Worm (Caenorhabditis elegans) whole organism, early embryonic: Measurements from ENCODE around the gene flp-4.

Source experiments
- B0310.2 ChIP-seq: sonication (generic microtip); optimal IDR thresholded peaks from 2 replicates; lab custom pipeline; 2016; ENCODE audit warnings: mild to moderate bottlenecking, missing genetic modification characterization, missing compliant biosample characterization
- F13C5.2 ChIP-seq: sonication (generic microtip); optimal IDR thresholded peaks from 2 replicates; lab custom pipeline; 2017; ENCODE audit warnings: mild to moderate bottlenecking, missing genetic modification characterization, inconsistent platforms, missing compliant biosample characterization
- aly-1 ChIP-seq: sonication (generic microtip); optimal IDR thresholded peaks from 2 replicates; lab custom pipeline; 2016; ENCODE audit warnings: missing genetic modification characterization, missing compliant biosample characterization
- ama-1 ChIP-seq: fragments of 150-350 bp; optimal IDR thresholded peaks from 2 replicates; lab custom pipeline; 2014
- ceh-13 ChIP-seq: fragments of 200-800 bp; sonication (Bioruptor generic); optimal IDR thresholded peaks from 2 replicates; lab custom pipeline; 2018; ENCODE audit warnings: mild to moderate bottlenecking, missing genetic modification characterization, missing compliant biosample characterization
- ceh-36 ChIP-seq: sonication (generic microtip); optimal IDR thresholded peaks from 2 replicates; lab custom pipeline; 2016; ENCODE audit warnings: missing genetic modification characterization, inconsistent platforms, missing compliant biosample characterization
- ets-7 ChIP-seq: sonication (generic microtip); optimal IDR thresholded peaks from 2 replicates; lab custom pipeline; 2016; ENCODE audit warnings: missing genotype, missing genetic modification characterization, missing compliant biosample characterization
- flt-1 ChIP-seq: fragments of 200-800 bp; sonication (Bioruptor generic); IDR thresholded peaks from 2 replicates; pipeline ENCODE4 v1.3.6; 2022; ENCODE audit warnings: missing genetic modification characterization, missing compliant biosample characterization
- hmbx-1 ChIP-seq: sonication (generic microtip); optimal IDR thresholded peaks from 2 replicates; lab custom pipeline; 2016; ENCODE audit warnings: mild to moderate bottlenecking, missing genetic modification characterization, missing compliant biosample characterization
- hmg-4 ChIP-seq: fragments of 200-800 bp; sonication (Bioruptor generic); optimal IDR thresholded peaks from 2 replicates; lab custom pipeline; 2018; ENCODE audit warnings: mild to moderate bottlenecking, missing genetic modification characterization, missing compliant biosample characterization
- hnd-1 ChIP-seq: sonication (generic microtip); optimal IDR thresholded peaks from 2 replicates; lab custom pipeline; 2016; ENCODE audit warnings: missing genetic modification characterization, missing compliant biosample characterization
- pes-1 ChIP-seq: fragments of 200-800 bp; sonication (Bioruptor generic); IDR thresholded peaks from 2 replicates; pipeline ENCODE4 v1.3.6; 2022; ENCODE audit warnings: missing genetic modification reagents, missing genetic modification characterization, missing compliant biosample characterization
- scrt-1 ChIP-seq: fragments of 200-800 bp; sonication (Bioruptor generic); IDR thresholded peaks from 2 replicates; pipeline ENCODE4 v1.3.6; 2022; ENCODE audit warnings: missing genetic modification characterization, missing compliant biosample characterization
- sea-1 ChIP-seq: fragments of 200-800 bp; sonication (Bioruptor generic); conservative IDR thresholded peaks from 2 replicates; pipeline ENCODE4 v1.3.6; 2022; ENCODE audit warnings: missing genetic modification characterization, missing compliant biosample characterization
- tbx-11 ChIP-seq: fragments of 200-800 bp; sonication (Bioruptor generic); IDR thresholded peaks from 2 replicates; pipeline ENCODE4 v1.3.6; 2022; ENCODE audit warnings: missing genetic modification characterization, missing compliant biosample characterization
- tbx-37 ChIP-seq: fragments of 200-800 bp; sonication (Bioruptor generic); conservative IDR thresholded peaks from 2 replicates; pipeline ENCODE4 v1.3.6; 2022; ENCODE audit warnings: missing genetic modification reagents, missing genetic modification characterization, missing compliant biosample characterization
- tra-4 ChIP-seq: sonication (generic microtip); optimal IDR thresholded peaks from 2 replicates; lab custom pipeline; 2017; ENCODE audit warnings: missing genetic modification characterization, missing compliant biosample characterization

The flp-4 gene

ce11 chrII:10029044-10029443, 19.6 kb upstream of the flp-4 start:
- TF ChIP-seq scrt-1 (GFP tag; lab: Robert Waterston, UW) (no peak), tbx-37 (GFP tag; lab: Robert Waterston, UW) (no peak), ets-7 (tag; lab: Kevin White, UChicago) (no peak), pes-1 (GFP tag; lab: Robert Waterston, UW) (no peak), ceh-36 (tag; lab: Kevin White, UChicago) (no peak), ceh-13 (GFP tag; lab: Kevin White, UChicago) (no peak), B0310.2 (tag; lab: Kevin White, UChicago) (no peak), hmg-4 (GFP tag; lab: Kevin White, UChicago) (no peak), sea-1 (GFP tag; lab: Robert Waterston, UW) (no peak), aly-1 (no peak), flt-1 (no peak), F13C5.2 (tag; lab: Kevin White, UChicago) (no peak), hnd-1 (no peak), tbx-11 (GFP tag; lab: Robert Waterston, UW) (no peak), ama-1 (lab: Kevin White, UChicago) (no peak), hmbx-1 (tag; lab: Kevin White, UChicago) (no peak), tra-4 (tag; lab: Kevin White, UChicago) (no peak)

ce11 chrII:10029890-10030289, 18.8 kb upstream of the flp-4 start, which contains the start of gene ttc-36:
Gene ttc-36, plus strand, starts transcription at chrII:10030190.
- TF ChIP-seq pes-1 (GFP tag; lab: Robert Waterston, UW) (no peak), ceh-13 (GFP tag; lab: Kevin White, UChicago) (no peak), aly-1 (no peak), ceh-36 (tag; lab: Kevin White, UChicago) (no peak), tra-4 (tag; lab: Kevin White, UChicago) (no peak), ets-7 (tag; lab: Kevin White, UChicago) (no peak), tbx-11 (GFP tag; lab: Robert Waterston, UW) (no peak), B0310.2 (tag; lab: Kevin White, UChicago) (no peak), tbx-37 (GFP tag; lab: Robert Waterston, UW) (no peak), hmbx-1 (tag; lab: Kevin White, UChicago) (no peak), hmg-4 (GFP tag; lab: Kevin White, UChicago) (no peak), F13C5.2 (tag; lab: Kevin White, UChicago) (no peak), sea-1 (GFP tag; lab: Robert Waterston, UW) (no peak), ama-1 (lab: Kevin White, UChicago) (no peak), scrt-1 (GFP tag; lab: Robert Waterston, UW) (no peak), hnd-1 (no peak), flt-1 (no peak)

ce11 chrII:10033163-10033871, 15.4 kb upstream of the flp-4 start, which contains the start of gene mtcu-2:
Gene mtcu-2, minus strand, starts transcription at chrII:10033213.
- TF ChIP-seq flt-1 (peak; percentile 76), tbx-37 (GFP tag; lab: Robert Waterston, UW) (peak; percentile 85), tbx-11 (GFP tag; lab: Robert Waterston, UW) (peak; percentile 79), F13C5.2 (tag; lab: Kevin White, UChicago) (peak; percentile 39), scrt-1 (GFP tag; lab: Robert Waterston, UW) (peak; percentile 81), sea-1 (GFP tag; lab: Robert Waterston, UW) (peak; percentile 94), pes-1 (GFP tag; lab: Robert Waterston, UW) (peak; percentile 91)

- TF ChIP-seq scrt-1 (GFP tag; lab: Robert Waterston, UW) (peak; percentile 66; the same call in 1 of the 2 replicates), tbx-11 (GFP tag; lab: Robert Waterston, UW) (peak; percentile 77; the same call in 1 of the 2 replicates), sea-1 (GFP tag; lab: Robert Waterston, UW) (peak; percentile 63; the same call in 1 of the 2 replicates), pes-1 (GFP tag; lab: Robert Waterston, UW) (peak; percentile 81), tbx-37 (GFP tag; lab: Robert Waterston, UW) (peak; percentile 49; the same call in 1 of the 2 replicates)
These were observed 13.9 kb upstream of the flp-4 start for ce11 chrII:10034769-10035168.

- TF ChIP-seq ama-1 (lab: Kevin White, UChicago) (no peak), pes-1 (GFP tag; lab: Robert Waterston, UW) (no peak), tbx-37 (GFP tag; lab: Robert Waterston, UW) (no peak), tra-4 (tag; lab: Kevin White, UChicago) (no peak), hmg-4 (GFP tag; lab: Kevin White, UChicago) (no peak), hnd-1 (no peak), tbx-11 (GFP tag; lab: Robert Waterston, UW) (no peak), aly-1 (no peak), B0310.2 (tag; lab: Kevin White, UChicago) (no peak), flt-1 (no peak), scrt-1 (GFP tag; lab: Robert Waterston, UW) (no peak), F13C5.2 (tag; lab: Kevin White, UChicago) (no peak), hmbx-1 (tag; lab: Kevin White, UChicago) (no peak), ets-7 (tag; lab: Kevin White, UChicago) (no peak), sea-1 (GFP tag; lab: Robert Waterston, UW) (no peak), ceh-36 (tag; lab: Kevin White, UChicago) (no peak)
These were observed 13.2 kb upstream of the flp-4 start for ce11 chrII:10035425-10035824.

- TF ChIP-seq aly-1: no peak
These were observed 8.9 kb upstream of the flp-4 start, which contains the start of gene let-268 for ce11 chrII:10039799-10040198. Gene let-268, minus strand, starts transcription at chrII:10039980.

ce11 chrII:10040834-10041233, 7.8 kb upstream of the flp-4 start, which contains the start of gene ogr-2:
Gene ogr-2, plus strand, starts transcription at chrII:10041134.
- TF ChIP-seq ceh-36 (tag; lab: Kevin White, UChicago): no peak
- TF ChIP-seq aly-1: no peak
- TF ChIP-seq tbx-37 (GFP tag; lab: Robert Waterston, UW): no peak
- no peak for TF ChIP-seq hmg-4 (GFP tag; lab: Kevin White, UChicago)
- no peak for TF ChIP-seq flt-1
- TF ChIP-seq sea-1 (GFP tag; lab: Robert Waterston, UW): no peak
- no peak for TF ChIP-seq tra-4 (tag; lab: Kevin White, UChicago)
- no peak for TF ChIP-seq hmbx-1 (tag; lab: Kevin White, UChicago)
- TF ChIP-seq ets-7 (tag; lab: Kevin White, UChicago): no peak
- TF ChIP-seq ceh-13 (GFP tag; lab: Kevin White, UChicago): no peak
- TF ChIP-seq F13C5.2 (tag; lab: Kevin White, UChicago): no peak
- no peak for TF ChIP-seq ama-1 (lab: Kevin White, UChicago)
- TF ChIP-seq scrt-1 (GFP tag; lab: Robert Waterston, UW): no peak
- TF ChIP-seq pes-1 (GFP tag; lab: Robert Waterston, UW): no peak
- TF ChIP-seq B0310.2 (tag; lab: Kevin White, UChicago): no peak
- no peak for TF ChIP-seq tbx-11 (GFP tag; lab: Robert Waterston, UW)
- no peak for TF ChIP-seq hnd-1
